Fruit fly (Drosophila melanogaster) whole organism, prepupa: ENCODE results near the gene CG16756.

Experiments used
- Blimp-1 ChIP-seq: fragments of 200-800 bp; sonication (Bioruptor generic); optimal IDR thresholded peaks from 3 replicates; lab custom pipeline; 2017; ENCODE audit warnings: missing biosample characterization, missing genetic modification characterization, mild to moderate bottlenecking, moderate library complexity, missing genetic modification reagents
- CG10631 ChIP-seq: fragments of 200-800 bp; sonication (Bioruptor generic); optimal IDR thresholded peaks from 2 replicates; lab custom pipeline; 2016; ENCODE audit warnings: missing biosample characterization, missing genetic modification characterization
- CG10669 ChIP-seq: fragments of 200-800 bp; sonication (Bioruptor generic); optimal IDR thresholded peaks from 3 replicates; lab custom pipeline; 2018; ENCODE audit warnings: missing biosample characterization, mild to moderate bottlenecking, missing genetic modification characterization, moderate library complexity
- CG11294 ChIP-seq: fragments of 200-800 bp; sonication (Bioruptor generic); IDR thresholded peaks from 2 replicates; pipeline ENCODE4 v1.3.6; 2022; ENCODE audit warnings: missing biosample characterization, missing genetic modification characterization
- CG11762 ChIP-seq: fragments of 200-800 bp; sonication (Bioruptor generic); optimal IDR thresholded peaks from 3 replicates; lab custom pipeline; 2016; ENCODE audit warnings: missing biosample characterization, missing genetic modification characterization; ENCODE audit not compliant: insufficient read depth
- CG11902 ChIP-seq: fragments of 200-800 bp; sonication (Bioruptor generic); optimal IDR thresholded peaks from 3 replicates; lab custom pipeline; 2016; ENCODE audit warnings: missing biosample characterization, missing genetic modification characterization
- CG15336 ChIP-seq: fragments of 200-800 bp; sonication (Bioruptor generic); IDR thresholded peaks from 2 replicates; pipeline ENCODE4 v1.3.6; 2022; ENCODE audit warnings: missing biosample characterization, missing genetic modification characterization
- CG16779 ChIP-seq: fragments of 200-800 bp; sonication (Bioruptor generic); optimal IDR thresholded peaks from 3 replicates; lab custom pipeline; 2017; ENCODE audit warnings: missing biosample characterization, mild to moderate bottlenecking, missing genetic modification characterization
- CG31627 ChIP-seq: fragments of 200-800 bp; sonication (Bioruptor generic); optimal IDR thresholded peaks from 3 replicates; lab custom pipeline; 2016; ENCODE audit warnings: missing biosample characterization, missing genetic modification characterization
- CG32006 ChIP-seq: fragments of 200-800 bp; sonication (Bioruptor generic); optimal IDR thresholded peaks from 3 replicates; lab custom pipeline; 2017; ENCODE audit warnings: missing biosample characterization, mild to moderate bottlenecking, missing genetic modification characterization
- CG34406 ChIP-seq: fragments of 200-800 bp; sonication (Bioruptor generic); optimal IDR thresholded peaks from 3 replicates; lab custom pipeline; 2016; ENCODE audit warnings: missing biosample characterization, missing genetic modification characterization
- CG4318 ChIP-seq: fragments of 200-800 bp; sonication (Bioruptor generic); optimal IDR thresholded peaks from 3 replicates; lab custom pipeline; 2017; ENCODE audit warnings: missing biosample characterization, mild to moderate bottlenecking, missing genetic modification characterization
- CG6163 ChIP-seq: fragments of 200-800 bp; sonication (Bioruptor generic); IDR thresholded peaks from 3 replicates; pipeline ENCODE4 v1.3.6; 2022; ENCODE audit warnings: missing biosample characterization, missing genetic modification characterization
- CG6276 ChIP-seq: fragments of 200-800 bp; sonication (Bioruptor generic); optimal IDR thresholded peaks from 2 replicates; lab custom pipeline; 2017; ENCODE audit warnings: missing biosample characterization, mild to moderate bottlenecking, missing genetic modification characterization
- CG6792 ChIP-seq: fragments of 200-800 bp; sonication (Bioruptor generic); optimal IDR thresholded peaks from 3 replicates; lab custom pipeline; 2016; ENCODE audit warnings: missing biosample characterization, missing genetic modification characterization
- CG6808 ChIP-seq: fragments of 200-800 bp; sonication (Bioruptor generic); optimal IDR thresholded peaks from 3 replicates; lab custom pipeline; 2017; ENCODE audit warnings: missing biosample characterization, missing genetic modification characterization, mild to moderate bottlenecking, moderate library complexity, missing genetic modification reagents
- CG6854 ChIP-seq: fragments of 200-800 bp; sonication (Bioruptor generic); optimal IDR thresholded peaks from 2 replicates; lab custom pipeline; 2017; ENCODE audit warnings: missing biosample characterization, mild to moderate bottlenecking, missing genetic modification characterization
- CG8632 ChIP-seq: fragments of 200-800 bp; sonication (Bioruptor generic); optimal IDR thresholded peaks from 3 replicates; lab custom pipeline; 2016; ENCODE audit warnings: missing biosample characterization, missing genetic modification characterization
- CG9139 ChIP-seq: fragments of 200-800 bp; sonication (Bioruptor generic); optimal IDR thresholded peaks from 3 replicates; lab custom pipeline; 2017; ENCODE audit warnings: missing biosample characterization, mild to moderate bottlenecking, missing genetic modification characterization
- Eip75B ChIP-seq: fragments of 200-800 bp; sonication (Bioruptor generic); optimal IDR thresholded peaks from 3 replicates; lab custom pipeline; 2016; ENCODE audit warnings: missing biosample characterization, missing genetic modification characterization
- Eip78C ChIP-seq: fragments of 200-800 bp; sonication (Bioruptor generic); peaks from one replicate; lab custom pipeline; 2016; ENCODE audit warnings: missing biosample characterization, missing genetic modification characterization
- Eip93F ChIP-seq: fragments of 200-800 bp; sonication (Bioruptor generic); optimal IDR thresholded peaks from 2 replicates; lab custom pipeline; 2016; ENCODE audit warnings: missing biosample characterization, mild to moderate bottlenecking, missing genetic modification characterization
- Hr38 ChIP-seq: sonication (Bioruptor generic); optimal IDR thresholded peaks from 2 replicates; lab custom pipeline; 2016; ENCODE audit warnings: missing biosample characterization, missing genetic modification characterization
- Hr39 ChIP-seq: fragments of 200-800 bp; sonication (Bioruptor generic); optimal IDR thresholded peaks from 2 replicates; lab custom pipeline; 2016; ENCODE audit warnings: missing biosample characterization, missing genetic modification characterization
- Hr4 ChIP-seq: fragments of 200-800 bp; sonication (Bioruptor generic); optimal IDR thresholded peaks from 3 replicates; lab custom pipeline; 2016; ENCODE audit warnings: missing biosample characterization, missing genetic modification characterization
- Met ChIP-seq: fragments of 200-800 bp; sonication (Bioruptor generic); optimal IDR thresholded peaks from 3 replicates; lab custom pipeline; 2016; ENCODE audit warnings: missing biosample characterization, missing genetic modification characterization
- OdsH ChIP-seq: fragments of 200-800 bp; sonication (Bioruptor generic); optimal IDR thresholded peaks from 3 replicates; lab custom pipeline; 2016; ENCODE audit warnings: missing biosample characterization, missing genetic modification characterization
- Smox ChIP-seq: fragments of 200-800 bp; sonication (Bioruptor generic); optimal IDR thresholded peaks from 3 replicates; lab custom pipeline; 2016; ENCODE audit warnings: missing biosample characterization, missing genetic modification characterization
- Sox102F ChIP-seq: fragments of 200-800 bp; sonication (Bioruptor generic); optimal IDR thresholded peaks from 2 replicates; lab custom pipeline; 2016; ENCODE audit warnings: missing biosample characterization, mild to moderate bottlenecking, missing genetic modification characterization
- Sox14 ChIP-seq: fragments of 200-800 bp; sonication (Bioruptor generic); optimal IDR thresholded peaks from 3 replicates; lab custom pipeline; 2016; ENCODE audit warnings: missing biosample characterization, missing genetic modification characterization
- Sox15 ChIP-seq: fragments of 200-800 bp; sonication (Bioruptor generic); optimal IDR thresholded peaks from 3 replicates; lab custom pipeline; 2016; ENCODE audit warnings: missing biosample characterization, missing genetic modification characterization
- achi ChIP-seq: fragments of 200-800 bp; sonication (Bioruptor generic); optimal IDR thresholded peaks from 3 replicates; lab custom pipeline; 2016; ENCODE audit warnings: missing biosample characterization, missing genetic modification characterization
- acj6 ChIP-seq: fragments of 200-800 bp; sonication (Bioruptor generic); optimal IDR thresholded peaks from 3 replicates; lab custom pipeline; 2016; ENCODE audit warnings: missing biosample characterization, missing genetic modification characterization
- dac ChIP-seq: fragments of 200-800 bp; sonication (Bioruptor generic); optimal IDR thresholded peaks from 2 replicates; lab custom pipeline; 2017; ENCODE audit warnings: missing biosample characterization, mild to moderate bottlenecking, missing genetic modification characterization
- dsx ChIP-seq: fragments of 200-800 bp; optimal IDR thresholded peaks from 3 replicates; lab custom pipeline; 2019; ENCODE audit warnings: missing biosample characterization, mild to moderate bottlenecking, missing genetic modification characterization, moderate library complexity; ENCODE audit not compliant: poor library complexity, severe bottlenecking
- eg ChIP-seq: fragments of 200-800 bp; sonication (Bioruptor generic); IDR thresholded peaks from 3 replicates; pipeline ENCODE4 v1.3.6; 2022; ENCODE audit warnings: missing biosample characterization, missing genetic modification characterization
- esn ChIP-seq: fragments of 200-800 bp; sonication (Bioruptor generic); optimal IDR thresholded peaks from 2 replicates; lab custom pipeline; 2016; ENCODE audit warnings: missing biosample characterization, mild to moderate bottlenecking, missing genetic modification characterization, moderate library complexity
- fd85E ChIP-seq: fragments of 200-800 bp; sonication (Bioruptor generic); optimal IDR thresholded peaks from 3 replicates; lab custom pipeline; 2016; ENCODE audit warnings: missing biosample characterization, missing genetic modification characterization
- lz ChIP-seq: fragments of 200-800 bp; sonication (Bioruptor generic); optimal IDR thresholded peaks from 3 replicates; lab custom pipeline; 2016; ENCODE audit warnings: missing biosample characterization, missing genetic modification characterization
- net ChIP-seq: fragments of 200-800 bp; sonication (Bioruptor generic); optimal IDR thresholded peaks from 3 replicates; lab custom pipeline; 2016; ENCODE audit warnings: missing biosample characterization, missing genetic modification characterization
- pdm3 ChIP-seq: fragments of 200-800 bp; sonication (Bioruptor generic); optimal IDR thresholded peaks from 3 replicates; lab custom pipeline; 2016; ENCODE audit warnings: missing biosample characterization, missing genetic modification characterization
- salr ChIP-seq, 2 experiments: fragments of 200-800 bp; sonication (Bioruptor generic); optimal IDR thresholded peaks; 3 replicates each; lab custom pipeline; 2016 to 2018; ENCODE audit warnings: missing biosample characterization in 2 of 2, missing genetic modification characterization in 2 of 2, mild to moderate bottlenecking in 1 of 2
- ss ChIP-seq, 2 experiments: fragments of 200-800 bp; sonication (Bioruptor generic); optimal IDR thresholded peaks; 2 replicates in 1 of 2; 3 replicates in 1 of 2; lab custom pipeline; 2017 to 2018; ENCODE audit warnings: mild to moderate bottlenecking in 2 of 2, missing biosample characterization in 2 of 2, missing genetic modification characterization in 2 of 2, moderate library complexity in 1 of 2
- svp ChIP-seq: fragments of 200-800 bp; sonication (Bioruptor generic); peaks from one replicate; lab custom pipeline; 2016; ENCODE audit warnings: missing biosample characterization, missing genetic modification characterization
- topi ChIP-seq: fragments of 200-800 bp; sonication (Bioruptor generic); optimal IDR thresholded peaks from 3 replicates; lab custom pipeline; 2016; ENCODE audit warnings: missing biosample characterization, missing genetic modification characterization
- vri ChIP-seq: fragments of 200-800 bp; sonication (Bioruptor generic); optimal IDR thresholded peaks from 3 replicates; lab custom pipeline; 2016; ENCODE audit warnings: missing biosample characterization, mild to moderate bottlenecking, missing genetic modification characterization

The CG16756 gene

dm6 chrX:5429271-5429670 lies 2.0 kb downstream of the CG16756 start, which contains the start of gene CG15784:
Gene CG15784, plus strand, starts transcription at chrX:5429571.
- no peak for TF ChIP-seq pdm3 (GFP tag; lab: Kevin White, UChicago)
- no peak for TF ChIP-seq Sox15 (GFP tag; lab: Kevin White, UChicago)
- TF ChIP-seq Eip75B (GFP tag; lab: Kevin White, UChicago) = no peak
- no peak for TF ChIP-seq salr (GFP tag; optimal IDR thresholded peaks at IDR 0.05; lab: Kevin White, UChicago)
- no peak for TF ChIP-seq net (GFP tag; lab: Kevin White, UChicago)
- no peak for TF ChIP-seq CG15336 (GFP tag; lab: Robert Waterston, UW)
- no peak for TF ChIP-seq CG34406 (GFP tag; lab: Kevin White, UChicago)
- TF ChIP-seq eg = no peak
- no peak for TF ChIP-seq Met
- TF ChIP-seq Sox102F (GFP tag; lab: Kevin White, UChicago) = no peak
- TF ChIP-seq Blimp-1 (GFP tag; lab: Kevin White, UChicago) = no peak
- TF ChIP-seq vri (GFP tag; lab: Kevin White, UChicago) = no peak
- TF ChIP-seq CG11762 = no peak
- no peak for TF ChIP-seq CG6854 (GFP tag; lab: Kevin White, UChicago)
- no peak for TF ChIP-seq CG10631 (GFP tag; lab: Kevin White, UChicago)
- TF ChIP-seq Hr4 (GFP tag; lab: Kevin White, UChicago) = no peak
- TF ChIP-seq achi (GFP tag; lab: Kevin White, UChicago) = no peak

dm6 chrX:5429778-5430576 lies 2.7 kb downstream of the CG16756 start:
- TF ChIP-seq Sox15 (GFP tag; lab: Kevin White, UChicago) = peak; percentile 90
- TF ChIP-seq Smox (GFP tag; lab: Kevin White, UChicago) = peak; percentile 90
- peak; percentile 80 for TF ChIP-seq dsx
- peak; percentile 94 for TF ChIP-seq pdm3 (GFP tag; lab: Kevin White, UChicago)
- peak; percentile 93 for TF ChIP-seq OdsH (GFP tag; lab: Kevin White, UChicago)
- peak; percentile 98 for TF ChIP-seq Eip78C (GFP tag; lab: Kevin White, UChicago)
- TF ChIP-seq CG6854 (GFP tag; lab: Kevin White, UChicago) = peak; percentile 83
- peak; percentile 79; the same call in 2 of the 3 replicates for TF ChIP-seq CG6163 (GFP tag; lab: Robert Waterston, UW)
- peak; percentile 75 for TF ChIP-seq Blimp-1 (GFP tag; lab: Kevin White, UChicago)
- no peak for TF ChIP-seq Hr38 (GFP tag; lab: Kevin White, UChicago)
- peak; percentile 91 for TF ChIP-seq CG6792 (GFP tag; lab: Kevin White, UChicago)
- TF ChIP-seq CG10669 (GFP tag; lab: Kevin White, UChicago) = peak; percentile 89
- peak; percentile 89 for TF ChIP-seq CG34406 (GFP tag; lab: Kevin White, UChicago)
- TF ChIP-seq Eip75B (GFP tag; lab: Kevin White, UChicago) = peak; percentile 89
- TF ChIP-seq CG9139 (GFP tag; lab: Kevin White, UChicago) = peak; percentile 77
- TF ChIP-seq CG11294 (GFP tag; lab: Robert Waterston, UW) = peak; percentile 74
- peak; percentile 93 for TF ChIP-seq CG32006 (GFP tag; lab: Kevin White, UChicago)
- peak; percentile 94 for TF ChIP-seq lz (GFP tag; lab: Kevin White, UChicago)
- peak; percentile 52 for TF ChIP-seq fd85E
- peak; percentile 84 for TF ChIP-seq vri (GFP tag; lab: Kevin White, UChicago)
- peak; percentile 88 for TF ChIP-seq CG15336 (GFP tag; lab: Robert Waterston, UW)
- peak; percentile 91 for TF ChIP-seq acj6 (GFP tag; lab: Kevin White, UChicago)
- peak; percentile 65 for TF ChIP-seq Eip93F
- TF ChIP-seq CG4318 = peak; percentile 86
- peak; percentile 91 for TF ChIP-seq CG11902 (GFP tag; lab: Kevin White, UChicago)
- peak; percentile 96 for TF ChIP-seq Sox14
- peak; percentile 92 for TF ChIP-seq Hr39 (GFP tag; lab: Kevin White, UChicago)
- TF ChIP-seq achi (GFP tag; lab: Kevin White, UChicago) = peak; percentile 91
- TF ChIP-seq net (GFP tag; lab: Kevin White, UChicago) = peak; percentile 89
- TF ChIP-seq Hr4 (GFP tag; lab: Kevin White, UChicago) = peak; percentile 89
- TF ChIP-seq dac (GFP tag; lab: Kevin White, UChicago) = peak; percentile 84
- TF ChIP-seq esn (GFP tag; lab: Kevin White, UChicago) = peak; percentile 94
- TF ChIP-seq CG8632 (GFP tag; lab: Kevin White, UChicago) = peak; percentile 81
- peak; percentile 93 for TF ChIP-seq topi (GFP tag; lab: Kevin White, UChicago)
- TF ChIP-seq CG6276 = peak; percentile 86
- TF ChIP-seq CG6808 (GFP tag; lab: Kevin White, UChicago) = peak; percentile 91
- peak; percentile 87 to 91 for TF ChIP-seq ss (GFP tag; optimal IDR thresholded peaks at IDR 0.05; lab: Kevin White, UChicago)
- peak; percentile 92 for TF ChIP-seq CG10631 (GFP tag; lab: Kevin White, UChicago)
- TF ChIP-seq CG31627 (GFP tag; lab: Kevin White, UChicago) = peak; percentile 92
- TF ChIP-seq CG16779 (tag; lab: Kevin White, UChicago) = peak; percentile 82
- peak; percentile 95 for TF ChIP-seq svp (GFP tag; lab: Kevin White, UChicago)
